Fruit fly (Drosophila melanogaster): ENCODE data around the gene eEF1gamma.

eEF1gamma gene

DNA sequence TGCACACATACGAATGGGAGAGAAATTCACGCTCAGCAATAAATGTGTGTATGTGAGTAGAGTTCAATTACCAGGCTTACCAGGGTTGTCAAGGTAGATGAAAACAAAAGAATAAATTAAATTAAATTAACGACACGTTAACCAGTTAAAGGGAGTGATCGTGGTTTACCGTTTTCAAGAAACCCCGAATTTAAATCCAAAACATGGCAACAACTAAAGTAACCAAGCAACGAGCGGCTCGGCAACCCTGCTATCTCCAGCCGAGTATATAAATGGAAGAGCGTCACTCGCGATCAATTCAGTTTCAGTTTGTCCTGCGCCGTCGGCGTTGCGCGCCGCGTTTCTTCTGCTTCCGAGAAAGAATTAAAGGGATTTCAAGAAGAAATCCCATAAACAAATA is 5.7 kb upstream of the eEF1gamma start (continued):
- TF ChIP-seq mam (GFP tag; optimal IDR thresholded peaks at IDR 0.05) (peak; percentile 99), CG17829 (tag; optimal IDR thresholded peaks at IDR 0.05) (peak; percentile 100), danr (GFP tag; IDR thresholded peaks at IDR 0.05) (peak; percentile 98), luna (GFP tag; optimal IDR thresholded peaks at IDR 0.05) (peak; percentile 96), wek (GFP tag; optimal IDR thresholded peaks at IDR 0.05) (peak; percentile 96), repo (GFP tag; optimal IDR thresholded peaks at IDR 0.05) (peak; percentile 99), CG18599 (GFP tag; optimal IDR thresholded peaks at IDR 0.05) (peak; percentile 99), fd96Cb (tag; optimal IDR thresholded peaks at IDR 0.05) (peak; percentile 99), Ada2b (GFP tag; IDR thresholded peaks at IDR 0.05) (peak; percentile 99), CG13424 (tag; optimal IDR thresholded peaks at IDR 0.05) (peak; percentile 99), Deaf1 (tag; optimal IDR thresholded peaks at IDR 0.05) (peak; percentile 89), Myb (GFP tag; optimal IDR thresholded peaks at IDR 0.05) (peak; percentile 92), Max (GFP tag; optimal IDR thresholded peaks at IDR 0.05) (peak; percentile 99), cad (GFP tag; optimal IDR thresholded peaks at IDR 0.05) (peak; percentile 36), Ptx1 (GFP tag; IDR thresholded peaks at IDR 0.05) (peak; percentile 99), HLH3B (GFP tag; IDR thresholded peaks at IDR 0.05) (peak; percentile 99), bcd (GFP tag; optimal IDR thresholded peaks at IDR 0.05) (peak; percentile 99), CG16779 (GFP tag; IDR thresholded peaks at IDR 0.05) (peak; percentile 99), CG15269 (tag; optimal IDR thresholded peaks at IDR 0.05) (peak; percentile 99), CTCF (GFP tag; optimal IDR thresholded peaks at IDR 0.05) (peak; percentile 78), CG43689 (GFP tag; IDR thresholded peaks at IDR 0.05) (peak; percentile 98), CG12942 (GFP tag; optimal IDR thresholded peaks at IDR 0.05) (peak; percentile 98), CG12071 (GFP tag; optimal IDR thresholded peaks at IDR 0.05) (peak; percentile 99), CG31441 (GFP tag; IDR thresholded peaks at IDR 0.05) (peak; percentile 98), slbo (GFP tag; IDR thresholded peaks at IDR 0.05) (peak; percentile 99), fru (optimal IDR thresholded peaks at IDR 0.05) (no peak), CG34224 (GFP tag; IDR thresholded peaks at IDR 0.05; ENCODE audit: partially characterized antibody) (peak; percentile 25; the same call in 1 of the 3 replicates), CG5180 (GFP tag; optimal IDR thresholded peaks at IDR 0.05) (peak; percentile 94), Hsf (GFP tag; optimal IDR thresholded peaks at IDR 0.05) (peak; percentile 99), CG11560 (tag; IDR thresholded peaks at IDR 0.05) (peak; percentile 92), CoRest (tag; optimal IDR thresholded peaks at IDR 0.05) (peak; percentile 99), pzg (GFP tag; optimal IDR thresholded peaks at IDR 0.05) (peak; percentile 37), da (GFP tag; optimal IDR thresholded peaks at IDR 0.05) (peak; percentile 98), CG11398 (GFP tag; optimal IDR thresholded peaks at IDR 0.05) (peak; percentile 99), esg (GFP tag; conservative IDR thresholded peaks at IDR 0.05) (peak; percentile 99), zfh2 (GFP tag; optimal IDR thresholded peaks at IDR 0.05) (peak; percentile 99), Dll (GFP tag; IDR thresholded peaks at IDR 0.05; ENCODE audit: partially characterized antibody) (peak; percentile 24; the same call in 1 of the 4 replicates), Hand (GFP tag; optimal IDR thresholded peaks at IDR 0.05) (peak; percentile 99), CrebB (tag; optimal IDR thresholded peaks at IDR 0.05) (peak; percentile 99), CG6272 (GFP tag; IDR thresholded peaks at IDR 0.05) (peak; percentile 96), Atf3 (GFP tag; optimal IDR thresholded peaks at IDR 0.05) (peak; percentile 98), CG17385 (GFP tag; optimal IDR thresholded peaks at IDR 0.05) (peak; percentile 98), Dfd (GFP tag; optimal IDR thresholded peaks at IDR 0.05) (no peak), twi (tag; optimal IDR thresholded peaks at IDR 0.05) (peak; percentile 98), CG10543 (GFP tag; optimal IDR thresholded peaks at IDR 0.05) (peak; percentile 99), insv (GFP tag; optimal IDR thresholded peaks at IDR 0.05) (peak; percentile 82 to 85), CG2199 (GFP tag; IDR thresholded peaks at IDR 0.05) (peak; percentile 99), mld (GFP tag; IDR thresholded peaks at IDR 0.05; ENCODE audit: partially characterized antibody) (no peak), grn (GFP tag; optimal IDR thresholded peaks at IDR 0.05) (peak; percentile 94), Nf-YB (GFP tag; optimal IDR thresholded peaks at IDR 0.05) (peak; percentile 91), pfk (GFP tag; optimal IDR thresholded peaks at IDR 0.05) (peak; percentile 79), Ets65A (GFP tag) (peak; percentile 100)

Measured in whole organism, embryonic.